Worm (Caenorhabditis elegans) whole organism, L3 larva: ENCODE measurements around the gene sri-60.

ENCODE experiments used
- R02D3.7 ChIP-seq: fragments of 150-350 bp; optimal IDR thresholded peaks from 2 replicates; lab custom pipeline; 2014; ENCODE audit warnings: missing biosample characterization, missing genetic modification characterization
- ZK546.5 ChIP-seq: sonication (generic microtip); optimal IDR thresholded peaks from 2 replicates; lab custom pipeline; 2017; ENCODE audit warnings: missing biosample characterization, missing genetic modification characterization
- aly-2 ChIP-seq: fragments of 150-350 bp; optimal IDR thresholded peaks from 2 replicates; lab custom pipeline; 2014; ENCODE audit warnings: missing biosample characterization, missing genetic modification characterization
- ama-1 ChIP-seq: fragments of 150-350 bp; optimal IDR thresholded peaks from 2 replicates; lab custom pipeline; 2018
- ceh-16 ChIP-seq: sonication (generic microtip); optimal IDR thresholded peaks from 2 replicates; lab custom pipeline; 2017; ENCODE audit warnings: missing biosample characterization, missing genetic modification characterization
- ceh-28 ChIP-seq: fragments of 150-350 bp; optimal IDR thresholded peaks from 2 replicates; lab custom pipeline; 2014; ENCODE audit warnings: missing biosample characterization, missing genetic modification reagents, missing genetic modification characterization
- ceh-82 ChIP-seq: fragments of 150-350 bp; optimal IDR thresholded peaks from 2 replicates; lab custom pipeline; 2014; ENCODE audit warnings: missing biosample characterization, missing genetic modification characterization
- ceh-9 ChIP-seq: sonication (generic microtip); optimal IDR thresholded peaks from 2 replicates; lab custom pipeline; 2018; ENCODE audit warnings: missing biosample characterization, missing genetic modification characterization
- elt-1 ChIP-seq: fragments of 150-350 bp; optimal IDR thresholded peaks from 2 replicates; lab custom pipeline; 2014; ENCODE audit warnings: missing biosample characterization, missing genetic modification characterization
- elt-2 ChIP-seq: sonication (generic microtip); optimal IDR thresholded peaks from 2 replicates; lab custom pipeline; 2016; ENCODE audit warnings: missing genetic modification reagents, mild to moderate bottlenecking, missing genetic modification characterization, missing compliant biosample characterization
- elt-3 ChIP-seq, 3 experiments: fragments of 150-350 bp in 1 of 3; sonication (generic microtip) in 2 of 3; optimal IDR thresholded peaks; 2 replicates in 2 of 3; 4 replicates in 1 of 3; lab custom pipeline; 2014 to 2017; ENCODE audit warnings: missing biosample characterization in 3 of 3, missing genetic modification characterization in 3 of 3
- eor-1 ChIP-seq, 2 experiments: fragments of 150-350 bp; optimal IDR thresholded peaks; 2 replicates each; lab custom pipeline; 2014 to 2018; ENCODE audit warnings: missing biosample characterization in 2 of 2, missing genetic modification characterization in 2 of 2
- fkh-10 ChIP-seq: sonication (generic microtip); optimal IDR thresholded peaks from 2 replicates; lab custom pipeline; 2017; ENCODE audit warnings: missing biosample characterization, missing genetic modification reagents, missing genetic modification characterization
- fkh-2 ChIP-seq: fragments of 150-350 bp; optimal IDR thresholded peaks from 2 replicates; lab custom pipeline; 2014; ENCODE audit warnings: missing biosample characterization, missing genetic modification reagents, missing genetic modification characterization
- fos-1 ChIP-seq: fragments of 150-350 bp; optimal IDR thresholded peaks from 2 replicates; lab custom pipeline; 2014; ENCODE audit warnings: missing biosample characterization, missing genetic modification characterization
- hmg-11 ChIP-seq: sonication (generic microtip); optimal IDR thresholded peaks from 2 replicates; lab custom pipeline; 2016; ENCODE audit warnings: missing genetic modification characterization, missing compliant biosample characterization
- jun-1 ChIP-seq: fragments of 150-350 bp; optimal IDR thresholded peaks from 2 replicates; lab custom pipeline; 2014; ENCODE audit warnings: missing biosample characterization, missing genetic modification reagents, missing genetic modification characterization
- lin-15B ChIP-seq: fragments of 150-350 bp; optimal IDR thresholded peaks from 2 replicates; lab custom pipeline; 2014; ENCODE audit warnings: missing biosample characterization, missing genetic modification characterization
- lin-39 ChIP-seq: fragments of 150-350 bp; optimal IDR thresholded peaks from 2 replicates; lab custom pipeline; 2018; ENCODE audit warnings: missing biosample characterization, missing genetic modification reagents, missing genetic modification characterization
- lsy-12 ChIP-seq: sonication (generic microtip); optimal IDR thresholded peaks from 2 replicates; lab custom pipeline; 2016; ENCODE audit warnings: mild to moderate bottlenecking, missing genetic modification characterization, missing compliant biosample characterization
- mdl-1 ChIP-seq: fragments of 150-350 bp; optimal IDR thresholded peaks from 2 replicates; lab custom pipeline; 2014; ENCODE audit warnings: missing biosample characterization, missing genetic modification characterization
- nfya-1 ChIP-seq: sonication (generic microtip); optimal IDR thresholded peaks from 2 replicates; lab custom pipeline; 2017; ENCODE audit warnings: missing genetic modification characterization, mild to moderate bottlenecking, missing compliant biosample characterization, antibody characterized with exemption, moderate library complexity; ENCODE audit not compliant: insufficient read depth
- nhr-11 ChIP-seq: fragments of 150-350 bp; optimal IDR thresholded peaks from 2 replicates; lab custom pipeline; 2014; ENCODE audit warnings: missing biosample characterization, missing genetic modification characterization
- nhr-12 ChIP-seq: fragments of 150-350 bp; optimal IDR thresholded peaks from 2 replicates; lab custom pipeline; 2014; ENCODE audit warnings: missing biosample characterization, missing genetic modification characterization
- nhr-23 ChIP-seq: fragments of 150-350 bp; optimal IDR thresholded peaks from 2 replicates; lab custom pipeline; 2014; ENCODE audit warnings: missing biosample characterization, missing genetic modification reagents, missing genetic modification characterization
- nhr-25 ChIP-seq: sonication (generic microtip); optimal IDR thresholded peaks from 2 replicates; lab custom pipeline; 2017; ENCODE audit warnings: missing biosample characterization, missing genetic modification characterization
- nhr-28 ChIP-seq: fragments of 150-350 bp; optimal IDR thresholded peaks from 2 replicates; lab custom pipeline; 2014; ENCODE audit warnings: missing biosample characterization, missing genetic modification characterization
- nhr-76 ChIP-seq: fragments of 150-350 bp; sonication (generic microtip); optimal IDR thresholded peaks from 5 replicates; lab custom pipeline; 2014; ENCODE audit warnings: missing biosample characterization, missing genetic modification characterization
- nhr-77 ChIP-seq: fragments of 150-350 bp; optimal IDR thresholded peaks from 2 replicates; lab custom pipeline; 2014; ENCODE audit warnings: missing biosample characterization, missing genetic modification characterization
- pha-4 ChIP-seq: fragments of 150-350 bp; optimal IDR thresholded peaks from 2 replicates; lab custom pipeline; 2014; ENCODE audit warnings: missing biosample characterization, missing genetic modification reagents, missing genetic modification characterization
- pqm-1 ChIP-seq: fragments of 150-350 bp; optimal IDR thresholded peaks from 2 replicates; lab custom pipeline; 2017; ENCODE audit warnings: missing biosample characterization, missing genetic modification characterization, inconsistent platforms
- skn-1 ChIP-seq: fragments of 150-350 bp; optimal IDR thresholded peaks from 2 replicates; lab custom pipeline; 2014; ENCODE audit warnings: missing biosample characterization, missing genetic modification characterization
- snpc-4 ChIP-seq: fragments of 150-350 bp; optimal IDR thresholded peaks from 2 replicates; lab custom pipeline; 2014; ENCODE audit warnings: missing biosample characterization, missing genetic modification characterization
- tbx-2 ChIP-seq: sonication (generic microtip); optimal IDR thresholded peaks from 2 replicates; lab custom pipeline; 2016; ENCODE audit warnings: mild to moderate bottlenecking, missing genetic modification characterization, missing compliant biosample characterization
- unc-39 ChIP-seq: sonication (generic microtip); optimal IDR thresholded peaks from 4 replicates; lab custom pipeline; 2017; ENCODE audit warnings: missing biosample characterization, missing genetic modification characterization
- zag-1 ChIP-seq: fragments of 150-350 bp; optimal IDR thresholded peaks from 2 replicates; lab custom pipeline; 2014; ENCODE audit warnings: missing biosample characterization, missing genetic modification characterization

Gene sri-60

ce11 chrII:2730647-2731046, 28.0 kb upstream of the sri-60 start:
- TF ChIP-seq ceh-82 (tag; lab: Kevin White, UChicago) (no peak), nhr-76 (tag; lab: Kevin White, UChicago) (no peak), fkh-10 (GFP tag; lab: Kevin White, UChicago) (peak; percentile 61)

ce11 chrII:2726774-2727173, 24.1 kb upstream of the sri-60 start:
- TF ChIP-seq lin-15B (no peak), hmg-11 (tag; lab: Kevin White, UChicago) (no peak), nhr-11 (tag; lab: Kevin White, UChicago) (no peak), pha-4 (no peak), nhr-77 (tag; lab: Kevin White, UChicago) (no peak), fos-1 (tag; lab: Kevin White, UChicago) (no peak), nhr-12 (tag; lab: Kevin White, UChicago) (no peak), tbx-2 (tag; lab: Kevin White, UChicago) (no peak), R02D3.7 (tag; lab: Kevin White, UChicago) (no peak), ceh-16 (tag; lab: Kevin White, UChicago) (no peak), snpc-4 (tag; lab: Kevin White, UChicago) (no peak)

ce11 chrII:2725561-2725960, 22.9 kb upstream of the sri-60 start, which contains the start of the genes T05A8.11 and nep-2:
TSS of gene T05A8.11 (minus strand) at chrII:2725661.
TSS of gene nep-2 (minus strand) at chrII:2725752.
- TF ChIP-seq jun-1 (no peak), ceh-9 (no peak), fkh-10 (GFP tag; lab: Kevin White, UChicago) (no peak), zag-1 (tag; lab: Kevin White, UChicago) (no peak), lin-15B (no peak), pqm-1 (tag; lab: Kevin White, UChicago) (no peak), elt-1 (tag; lab: Kevin White, UChicago) (no peak), tbx-2 (tag; lab: Kevin White, UChicago) (no peak)

- TF ChIP-seq jun-1 = no peak
- no peak for TF ChIP-seq lin-39
- no peak for TF ChIP-seq tbx-2 (tag; lab: Kevin White, UChicago)
- TF ChIP-seq ceh-16 (tag; lab: Kevin White, UChicago) = no peak
- no peak for TF ChIP-seq eor-1 (tag; optimal IDR thresholded peaks at IDR 0.05; lab: Kevin White, UChicago)
- TF ChIP-seq lin-15B = no peak
- TF ChIP-seq pqm-1 (tag; lab: Kevin White, UChicago) = no peak
- no peak for TF ChIP-seq nhr-23 (tag; lab: Kevin White, UChicago)
- TF ChIP-seq fkh-2 (tag; lab: Kevin White, UChicago) = no peak
- TF ChIP-seq elt-3 (tag; optimal IDR thresholded peaks at IDR 0.05; lab: Kevin White, UChicago) = no peak
- no peak for TF ChIP-seq zag-1 (tag; lab: Kevin White, UChicago)
- TF ChIP-seq mdl-1 = no peak
- no peak for TF ChIP-seq nhr-28 (tag; lab: Kevin White, UChicago)
- TF ChIP-seq elt-2 (tag; lab: Kevin White, UChicago) = no peak
- no peak for TF ChIP-seq nhr-12 (tag; lab: Kevin White, UChicago)
- TF ChIP-seq nhr-25 (tag; lab: Kevin White, UChicago) = no peak
- no peak for TF ChIP-seq nhr-76 (tag; lab: Kevin White, UChicago)
- no peak for TF ChIP-seq R02D3.7 (tag; lab: Kevin White, UChicago)
These were observed 19.3 kb upstream of the sri-60 start for ce11 chrII:2721992-2722391.

ce11 chrII:2719212-2719611, 16.6 kb upstream of the sri-60 start:
- TF ChIP-seq nhr-23 (tag; lab: Kevin White, UChicago) (no peak), hmg-11 (tag; lab: Kevin White, UChicago) (no peak), eor-1 (tag; optimal IDR thresholded peaks at IDR 0.05; lab: Kevin White, UChicago) (no peak), lsy-12 (tag; lab: Kevin White, UChicago) (no peak), elt-2 (tag; lab: Kevin White, UChicago) (no peak), aly-2 (no peak), nfya-1 (tag; lab: Kevin White, UChicago) (no peak), pqm-1 (tag; lab: Kevin White, UChicago) (no peak), zag-1 (tag; lab: Kevin White, UChicago) (no peak), nhr-76 (tag; lab: Kevin White, UChicago) (no peak), tbx-2 (tag; lab: Kevin White, UChicago) (no peak), ZK546.5 (no peak), ceh-28 (tag; lab: Kevin White, UChicago) (no peak), nhr-12 (tag; lab: Kevin White, UChicago) (no peak), unc-39 (tag; lab: Kevin White, UChicago) (no peak), skn-1 (no peak), ama-1 (no peak), fkh-2 (tag; lab: Kevin White, UChicago) (no peak), jun-1 (no peak), ceh-82 (tag; lab: Kevin White, UChicago) (no peak)
- TF ChIP-seq, all 47 proteins: peak for 0
